Worm (Caenorhabditis elegans): ENCODE measurements around the gene clec-231.

clec-231 gene

DNA sequence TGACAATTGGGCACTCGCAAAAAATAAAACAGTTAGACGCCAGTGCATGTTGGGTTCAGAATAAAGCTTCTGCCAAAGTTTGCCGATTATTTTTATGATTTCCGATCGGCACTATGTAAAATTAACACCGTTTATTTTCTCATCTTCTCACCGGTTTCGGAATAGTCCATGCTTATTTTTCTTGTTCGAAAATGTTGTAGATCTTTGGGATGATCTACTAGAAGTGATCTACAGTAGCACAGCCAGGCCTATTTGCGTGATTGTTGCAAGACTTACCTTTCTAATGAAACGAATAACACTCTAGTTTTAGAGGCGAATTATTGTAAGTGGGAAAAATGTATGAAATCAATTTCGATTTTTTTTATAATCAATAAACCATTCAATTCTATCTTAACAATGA, at the start of gene clec-231:
TSS of gene clec-231 (minus strand) at position 101 of the 400 bp plus-strand sequence.
- TF ChIP-seq lin-38 (GFP tag; IDR thresholded peaks at IDR 0.05) (no peak), ceh-62 (tag; optimal IDR thresholded peaks at IDR 0.05) (no peak), lsy-2 (tag; optimal IDR thresholded peaks at IDR 0.05) (no peak), nhr-11 (tag; optimal IDR thresholded peaks at IDR 0.05) (no peak), madf-9 (GFP tag; conservative IDR thresholded peaks at IDR 0.05) (no peak), hif-1 (tag; optimal IDR thresholded peaks at IDR 0.05) (no peak), arid-1 (GFP tag; conservative IDR thresholded peaks at IDR 0.05) (no peak), nhr-41 (GFP tag; IDR thresholded peaks at IDR 0.05) (no peak), unc-62 (GFP tag; optimal IDR thresholded peaks at IDR 0.05 in 1 of 2) (no peak), unc-62 (tag; optimal IDR thresholded peaks at IDR 0.05) (no peak)

DNA sequence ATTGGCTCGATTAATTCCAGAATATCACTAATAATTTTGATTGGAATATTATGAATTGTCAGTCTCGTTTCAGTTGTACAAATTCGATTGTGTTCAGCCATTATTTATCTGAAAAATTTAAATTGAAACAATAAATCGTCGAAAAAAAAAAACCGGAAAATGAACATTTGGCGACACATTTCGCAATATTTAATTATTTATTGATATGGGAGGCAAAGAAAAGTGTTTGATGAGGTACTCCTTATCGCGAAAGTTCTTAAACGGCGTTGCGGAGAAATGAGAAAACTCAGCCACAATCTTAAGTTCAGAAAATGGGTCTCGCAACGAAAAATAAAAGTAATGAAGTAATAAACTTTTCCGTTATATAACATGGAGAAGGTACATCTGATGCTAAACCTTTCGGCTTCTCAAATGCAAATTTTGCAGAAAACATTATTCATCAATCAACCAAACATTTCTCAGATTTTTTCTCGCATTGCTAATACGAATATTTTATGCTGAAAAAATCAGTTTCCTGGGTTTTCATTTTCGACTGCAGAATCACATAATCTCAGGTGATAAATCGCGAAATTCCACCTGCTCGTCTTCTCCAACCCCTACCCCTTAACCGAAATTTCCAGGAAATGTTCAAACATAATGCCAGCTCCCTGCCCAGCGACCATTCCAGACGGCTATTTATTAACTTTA, 49.3 kb upstream of the clec-231 start, which contains the start of the genes T06E6.15 and sri-7:
TSS of gene T06E6.15 (minus strand) at position 101 of the 687 bp plus-strand sequence.
TSS of gene sri-7 (plus strand) at position 637 of the 687 bp plus-strand sequence.
- TF ChIP-seq dmd-6 (GFP tag; IDR thresholded peaks at IDR 0.05) (no peak), nhr-10 (tag; optimal IDR thresholded peaks at IDR 0.05) (no peak), F37D6.2 (tag; optimal IDR thresholded peaks at IDR 0.05) (no peak), egl-27 (tag; optimal IDR thresholded peaks at IDR 0.05) (no peak), mdt-29 (GFP tag; IDR thresholded peaks at IDR 0.05) (no peak), F10B5.3 (tag; optimal IDR thresholded peaks at IDR 0.05) (no peak), snpc-4 (tag; optimal IDR thresholded peaks at IDR 0.05) (no peak), lsy-2 (tag; optimal IDR thresholded peaks at IDR 0.05) (no peak), ceh-44 (GFP tag; IDR thresholded peaks at IDR 0.05) (no peak), ces-1 (GFP tag; optimal IDR thresholded peaks at IDR 0.05) (no peak), F26F4.8 (GFP tag; conservative IDR thresholded peaks at IDR 0.05) (no peak), egl-43 (GFP tag; IDR thresholded peaks at IDR 0.05) (no peak), zip-2 (tag; optimal IDR thresholded peaks at IDR 0.05) (no peak), daf-8 (GFP tag; IDR thresholded peaks at IDR 0.05) (no peak), D1046.2 (GFP tag; IDR thresholded peaks at IDR 0.05) (no peak), aly-2 (tag; optimal IDR thresholded peaks at IDR 0.05) (no peak)

DNA sequence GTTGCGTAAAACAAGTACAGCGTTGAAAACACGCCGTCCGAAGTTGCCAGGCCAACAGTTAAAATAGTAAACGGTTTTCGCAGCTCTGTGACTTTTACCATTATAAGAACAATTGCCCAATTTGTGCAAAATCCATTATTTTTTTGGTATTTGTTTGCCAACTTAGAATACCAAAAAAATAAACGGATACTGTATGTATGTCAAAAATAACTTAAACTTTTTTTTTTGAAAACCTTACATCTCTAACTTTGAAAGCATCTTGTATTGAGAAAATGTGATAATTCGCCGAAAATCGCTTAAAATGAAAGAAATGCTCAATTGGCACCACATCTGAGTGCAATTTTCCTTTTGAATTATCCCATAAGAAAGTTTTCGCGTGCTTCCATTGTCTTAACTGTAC, 48.2 kb upstream of the clec-231 start, which contains the start of gene fbxa-199:
TSS of gene fbxa-199 (minus strand) at position 101 of the 400 bp plus-strand sequence.
- no peak for TF ChIP-seq egl-27 (tag; optimal IDR thresholded peaks at IDR 0.05)

DNA sequence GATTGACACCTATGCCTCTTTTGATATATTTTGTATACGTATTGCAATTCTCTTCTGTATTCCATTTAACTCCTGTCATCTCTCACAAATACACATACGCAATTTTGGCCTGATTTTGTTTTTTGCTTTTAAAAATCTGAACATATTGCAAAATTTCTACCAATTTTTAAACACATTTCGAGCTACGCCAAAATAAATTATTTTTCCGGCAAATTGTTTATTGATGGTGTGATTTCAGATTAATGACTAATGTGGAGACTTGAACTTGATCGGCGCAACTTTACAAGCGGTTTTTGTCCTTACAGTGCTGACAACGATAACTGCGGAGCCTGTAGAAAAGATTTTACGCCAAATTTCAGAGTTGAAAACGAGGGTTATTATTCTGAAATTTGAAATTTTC, 46.6 kb upstream of the clec-231 start:
- TF ChIP-seq unc-130 (GFP tag; optimal IDR thresholded peaks at IDR 0.05) (no peak), lir-3 (tag; optimal IDR thresholded peaks at IDR 0.05) (no peak), aha-1 (tag) (no peak), daf-12 (tag; optimal IDR thresholded peaks at IDR 0.05) (no peak), nhr-77 (tag; optimal IDR thresholded peaks at IDR 0.05) (no peak)

DNA sequence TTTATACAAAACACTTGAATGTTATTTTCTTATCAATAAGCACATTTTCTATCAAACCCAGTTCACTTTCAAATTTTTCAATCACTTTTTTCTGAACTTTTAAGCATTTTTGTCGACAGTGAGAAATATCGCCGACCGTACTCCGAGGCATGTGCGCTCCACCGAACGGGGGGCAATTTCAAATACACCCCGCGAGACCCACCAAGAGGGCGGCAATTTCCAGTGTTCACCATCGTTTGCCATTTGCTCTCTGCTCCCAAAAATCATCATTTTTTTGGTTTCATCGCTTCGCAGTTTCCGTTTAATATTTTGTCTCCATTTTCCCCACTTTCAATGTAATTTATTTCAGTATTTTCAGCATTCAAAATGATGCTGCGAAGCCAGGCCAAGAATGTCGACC, 44.8 kb upstream of the clec-231 start, which contains the start of gene cyb-3:
TSS of gene cyb-3 (plus strand) at position 350 of the 400 bp plus-strand sequence.
- peak; percentile 30 for TF ChIP-seq unc-130 (GFP tag; optimal IDR thresholded peaks at IDR 0.05)
- no peak for TF ChIP-seq nhr-10 (tag; optimal IDR thresholded peaks at IDR 0.05)
- TF ChIP-seq lin-38 (GFP tag; IDR thresholded peaks at IDR 0.05): peak; percentile 90
- 0 out of 2 replicates have a peak, but pooled peaks have one; percentile 32 for TF ChIP-seq Y48G9A.11 (GFP tag; IDR thresholded peaks at IDR 0.05)

DNA sequence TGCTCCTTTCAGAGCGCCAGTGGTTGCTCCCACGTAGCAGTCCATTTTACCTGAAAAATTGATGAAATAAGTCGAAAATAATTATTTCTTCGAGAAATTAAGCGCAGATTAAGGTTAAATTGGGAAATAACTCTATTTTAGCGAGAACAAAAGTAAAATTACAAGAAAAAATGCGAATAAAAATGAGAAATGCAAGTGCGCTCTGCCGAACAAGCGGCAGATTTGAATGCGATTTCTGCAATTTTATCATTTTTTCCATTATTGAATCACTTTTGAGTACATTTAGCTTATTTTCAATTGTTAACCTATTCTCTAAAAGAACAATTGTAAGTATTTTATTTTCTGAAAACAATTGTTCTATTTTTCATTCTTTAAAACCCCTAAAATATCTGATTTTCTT, 44.4 kb upstream of the clec-231 start, which contains the start of gene T06E6.1:
TSS of gene T06E6.1 (minus strand) at position 56 of the 400 bp plus-strand sequence.
- TF ChIP-seq nhr-6 (tag; optimal IDR thresholded peaks at IDR 0.05): peak; percentile 71
- peak; percentile 66 for TF ChIP-seq dpl-1 (GFP tag; optimal IDR thresholded peaks at IDR 0.05)
- TF ChIP-seq lin-38 (GFP tag; IDR thresholded peaks at IDR 0.05): peak; percentile 54
- TF ChIP-seq lin-13 (GFP tag; optimal IDR thresholded peaks at IDR 0.05): no peak
- no peak for TF ChIP-seq attf-4 (tag; optimal IDR thresholded peaks at IDR 0.05)

Measured in whole organism, L4 larva.